Worm (Caenorhabditis elegans) whole organism, early embryonic: ENCODE results near the gene C17H12.3.

ENCODE experiments used
- F13C5.2 ChIP-seq: sonication (generic microtip); optimal IDR thresholded peaks from 2 replicates; lab custom pipeline; 2017; ENCODE audit warnings: mild to moderate bottlenecking, missing genetic modification characterization, inconsistent platforms, missing compliant biosample characterization
- ama-1 ChIP-seq: fragments of 150-350 bp; optimal IDR thresholded peaks from 2 replicates; lab custom pipeline; 2014
- flt-1 ChIP-seq: fragments of 200-800 bp; sonication (Bioruptor generic); IDR thresholded peaks from 2 replicates; pipeline ENCODE4 v1.3.6; 2022; ENCODE audit warnings: missing genetic modification characterization, missing compliant biosample characterization
- hmg-4 ChIP-seq: fragments of 200-800 bp; sonication (Bioruptor generic); optimal IDR thresholded peaks from 2 replicates; lab custom pipeline; 2018; ENCODE audit warnings: mild to moderate bottlenecking, missing genetic modification characterization, missing compliant biosample characterization
- sea-1 ChIP-seq: fragments of 200-800 bp; sonication (Bioruptor generic); conservative IDR thresholded peaks from 2 replicates; pipeline ENCODE4 v1.3.6; 2022; ENCODE audit warnings: missing genetic modification characterization, missing compliant biosample characterization
- tbx-11 ChIP-seq: fragments of 200-800 bp; sonication (Bioruptor generic); IDR thresholded peaks from 2 replicates; pipeline ENCODE4 v1.3.6; 2022; ENCODE audit warnings: missing genetic modification characterization, missing compliant biosample characterization

DNA sequence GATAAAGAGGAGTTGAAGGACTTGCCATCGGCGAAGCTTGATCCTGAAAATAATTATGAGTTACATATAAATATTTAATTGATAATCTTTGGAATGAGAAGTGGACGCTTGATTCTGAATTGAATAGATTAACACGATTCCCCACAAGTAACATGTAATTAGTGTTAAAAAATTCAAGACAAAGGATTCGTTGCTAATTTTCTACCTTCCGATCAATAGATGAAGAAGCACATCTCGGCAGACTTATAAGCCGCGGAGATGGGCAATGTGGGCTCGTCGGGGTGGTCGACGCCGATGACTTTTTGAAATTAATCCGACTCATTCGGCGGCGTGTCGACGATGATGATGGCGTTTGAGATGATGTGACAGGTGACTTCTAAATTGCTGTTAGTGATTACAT, 48.3 kb downstream of the C17H12.3 start:
- no peak for TF ChIP-seq ama-1 (lab: Kevin White, UChicago)
- no peak for TF ChIP-seq flt-1 (GFP tag; lab: Robert Waterston, UW)
- no peak for TF ChIP-seq sea-1 (GFP tag; lab: Robert Waterston, UW)
- TF ChIP-seq F13C5.2 (tag; lab: Kevin White, UChicago), result no peak
- TF ChIP-seq tbx-11 (GFP tag; lab: Robert Waterston, UW), result no peak
- no peak for TF ChIP-seq hmg-4 (GFP tag; lab: Kevin White, UChicago)
